Worm (Caenorhabditis elegans) whole organism, early embryonic: ENCODE data around the gene W04G3.10.

Experiments
- B0310.2 ChIP-seq: sonication (generic microtip); optimal IDR thresholded peaks from 2 replicates; lab custom pipeline; 2016; ENCODE audit warnings: mild to moderate bottlenecking, missing genetic modification characterization, missing compliant biosample characterization
- F13C5.2 ChIP-seq: sonication (generic microtip); optimal IDR thresholded peaks from 2 replicates; lab custom pipeline; 2017; ENCODE audit warnings: mild to moderate bottlenecking, missing genetic modification characterization, inconsistent platforms, missing compliant biosample characterization
- aly-1 ChIP-seq: sonication (generic microtip); optimal IDR thresholded peaks from 2 replicates; lab custom pipeline; 2016; ENCODE audit warnings: missing genetic modification characterization, missing compliant biosample characterization
- ama-1 ChIP-seq: fragments of 150-350 bp; optimal IDR thresholded peaks from 2 replicates; lab custom pipeline; 2014
- ceh-13 ChIP-seq: fragments of 200-800 bp; sonication (Bioruptor generic); optimal IDR thresholded peaks from 2 replicates; lab custom pipeline; 2018; ENCODE audit warnings: mild to moderate bottlenecking, missing genetic modification characterization, missing compliant biosample characterization
- ceh-36 ChIP-seq: sonication (generic microtip); optimal IDR thresholded peaks from 2 replicates; lab custom pipeline; 2016; ENCODE audit warnings: missing genetic modification characterization, inconsistent platforms, missing compliant biosample characterization
- ets-7 ChIP-seq: sonication (generic microtip); optimal IDR thresholded peaks from 2 replicates; lab custom pipeline; 2016; ENCODE audit warnings: missing genotype, missing genetic modification characterization, missing compliant biosample characterization
- flt-1 ChIP-seq: fragments of 200-800 bp; sonication (Bioruptor generic); IDR thresholded peaks from 2 replicates; pipeline ENCODE4 v1.3.6; 2022; ENCODE audit warnings: missing genetic modification characterization, missing compliant biosample characterization
- hmbx-1 ChIP-seq: sonication (generic microtip); optimal IDR thresholded peaks from 2 replicates; lab custom pipeline; 2016; ENCODE audit warnings: mild to moderate bottlenecking, missing genetic modification characterization, missing compliant biosample characterization
- hmg-4 ChIP-seq: fragments of 200-800 bp; sonication (Bioruptor generic); optimal IDR thresholded peaks from 2 replicates; lab custom pipeline; 2018; ENCODE audit warnings: mild to moderate bottlenecking, missing genetic modification characterization, missing compliant biosample characterization
- hnd-1 ChIP-seq: sonication (generic microtip); optimal IDR thresholded peaks from 2 replicates; lab custom pipeline; 2016; ENCODE audit warnings: missing genetic modification characterization, missing compliant biosample characterization
- pes-1 ChIP-seq: fragments of 200-800 bp; sonication (Bioruptor generic); IDR thresholded peaks from 2 replicates; pipeline ENCODE4 v1.3.6; 2022; ENCODE audit warnings: missing genetic modification reagents, missing genetic modification characterization, missing compliant biosample characterization
- scrt-1 ChIP-seq: fragments of 200-800 bp; sonication (Bioruptor generic); IDR thresholded peaks from 2 replicates; pipeline ENCODE4 v1.3.6; 2022; ENCODE audit warnings: missing genetic modification characterization, missing compliant biosample characterization
- sea-1 ChIP-seq: fragments of 200-800 bp; sonication (Bioruptor generic); conservative IDR thresholded peaks from 2 replicates; pipeline ENCODE4 v1.3.6; 2022; ENCODE audit warnings: missing genetic modification characterization, missing compliant biosample characterization
- tbx-11 ChIP-seq: fragments of 200-800 bp; sonication (Bioruptor generic); IDR thresholded peaks from 2 replicates; pipeline ENCODE4 v1.3.6; 2022; ENCODE audit warnings: missing genetic modification characterization, missing compliant biosample characterization
- tbx-37 ChIP-seq: fragments of 200-800 bp; sonication (Bioruptor generic); conservative IDR thresholded peaks from 2 replicates; pipeline ENCODE4 v1.3.6; 2022; ENCODE audit warnings: missing genetic modification reagents, missing genetic modification characterization, missing compliant biosample characterization
- tra-4 ChIP-seq: sonication (generic microtip); optimal IDR thresholded peaks from 2 replicates; lab custom pipeline; 2017; ENCODE audit warnings: missing genetic modification characterization, missing compliant biosample characterization

W04G3.10 gene

DNA sequence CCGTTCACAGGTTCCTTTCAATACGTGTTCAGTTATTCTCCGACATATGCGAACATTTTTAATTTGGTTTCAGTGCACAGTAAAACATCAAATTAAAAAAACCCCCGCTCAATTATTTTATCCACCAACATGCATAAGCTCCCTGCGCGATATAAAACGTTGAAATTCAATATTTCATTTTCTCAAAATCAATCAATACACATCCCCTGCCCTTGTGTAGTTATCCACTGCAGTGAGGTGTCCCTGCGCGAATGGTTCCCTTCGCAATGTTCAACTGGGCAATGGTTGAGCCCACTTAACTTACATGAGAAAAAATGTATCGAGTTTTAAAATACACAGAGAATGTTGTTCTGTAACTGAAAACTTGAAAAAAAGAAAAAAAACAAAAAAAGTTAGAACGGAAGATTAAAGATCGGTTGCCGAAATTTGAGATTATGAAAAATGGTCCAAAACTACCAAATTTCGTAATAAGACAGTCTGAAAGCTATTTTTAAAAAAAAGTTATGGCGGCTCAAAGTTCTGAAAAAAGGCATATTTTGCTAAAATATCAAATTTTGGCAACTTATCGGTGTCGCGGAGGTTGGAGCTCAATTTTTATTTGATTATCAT is 16.0 kb upstream of the W04G3.10 start:
- TF ChIP-seq flt-1 (GFP tag; lab: Robert Waterston, UW) (peak; percentile 74), hmg-4 (GFP tag; lab: Kevin White, UChicago) (peak; percentile 95), ama-1 (lab: Kevin White, UChicago) (no peak), aly-1 (tag; lab: Kevin White, UChicago) (no peak), sea-1 (GFP tag; lab: Robert Waterston, UW) (peak; percentile 49; the same call in 1 of the 2 replicates), ceh-13 (GFP tag; lab: Kevin White, UChicago) (peak; percentile 26), scrt-1 (GFP tag; lab: Robert Waterston, UW) (peak; percentile 71), hnd-1 (tag; lab: Kevin White, UChicago) (no peak), tbx-11 (GFP tag; lab: Robert Waterston, UW) (peak; percentile 70), tra-4 (tag; lab: Kevin White, UChicago) (peak; percentile 5), ets-7 (tag; lab: Kevin White, UChicago) (no peak), hmbx-1 (tag; lab: Kevin White, UChicago) (no peak), F13C5.2 (tag; lab: Kevin White, UChicago) (peak; percentile 98), ceh-36 (tag; lab: Kevin White, UChicago) (no peak), pes-1 (GFP tag; lab: Robert Waterston, UW) (no peak; the same call in none of the 2 replicates), tbx-37 (GFP tag; lab: Robert Waterston, UW) (peak; percentile 67), B0310.2 (no peak)

DNA sequence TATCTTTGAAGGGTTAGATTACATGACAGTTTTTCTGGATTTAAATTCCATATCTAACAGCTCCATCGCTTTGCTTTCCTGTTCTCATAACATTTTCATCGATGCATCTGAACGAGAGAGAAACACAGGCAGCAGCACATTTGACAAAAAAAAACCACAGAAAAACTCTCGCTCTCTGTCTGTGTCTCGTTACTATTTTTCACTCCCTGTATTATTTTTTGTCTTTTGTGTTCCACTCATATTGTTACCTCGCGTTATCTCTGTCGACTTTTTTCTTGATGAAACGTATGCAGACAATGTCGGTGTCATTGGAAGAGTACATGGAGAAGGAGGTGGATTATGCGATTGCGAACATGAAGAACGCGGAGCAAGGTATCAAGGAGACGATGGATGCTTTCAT is 10.9 kb upstream of the W04G3.10 start, which contains the start of gene W04G3.11:
Gene W04G3.11, plus strand, starts transcription at position 244 of the 400 bp plus-strand sequence.
- no peak for TF ChIP-seq tbx-37 (GFP tag; lab: Robert Waterston, UW)
- no peak for TF ChIP-seq ceh-36 (tag; lab: Kevin White, UChicago)
- TF ChIP-seq hmg-4 (GFP tag; lab: Kevin White, UChicago), result no peak
- TF ChIP-seq scrt-1 (GFP tag; lab: Robert Waterston, UW), result no peak
- TF ChIP-seq flt-1 (GFP tag; lab: Robert Waterston, UW), result no peak
- TF ChIP-seq hnd-1 (tag; lab: Kevin White, UChicago), result no peak
- no peak for TF ChIP-seq ceh-13 (GFP tag; lab: Kevin White, UChicago)
- no peak for TF ChIP-seq sea-1 (GFP tag; lab: Robert Waterston, UW)

DNA sequence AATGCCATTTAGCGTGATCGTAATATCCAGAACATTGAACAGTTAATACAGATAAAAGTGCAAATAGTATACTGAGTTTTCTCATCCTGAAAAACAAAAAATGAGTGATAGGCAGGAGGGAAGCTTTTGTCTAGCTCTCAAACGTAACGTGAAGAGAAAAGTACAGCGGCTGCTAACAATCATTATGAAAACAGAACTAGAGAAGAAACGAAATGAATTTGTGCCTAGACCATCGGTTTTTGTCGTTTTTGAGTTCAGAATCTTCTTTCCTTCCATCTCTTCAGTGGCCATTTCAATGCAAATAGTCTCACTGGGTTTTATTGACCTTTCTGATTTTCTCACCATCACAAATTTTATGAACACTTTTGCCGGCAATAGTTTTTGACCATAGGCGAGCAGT is 7.1 kb upstream of the W04G3.10 start, which contains the start of gene W04G3.7:
Gene W04G3.7, minus strand, starts transcription at position 101 of the 400 bp plus-strand sequence.
- no peak for TF ChIP-seq ceh-36 (tag; lab: Kevin White, UChicago)
- TF ChIP-seq tra-4 (tag; lab: Kevin White, UChicago), result no peak
- TF ChIP-seq scrt-1 (GFP tag; lab: Robert Waterston, UW), result no peak
- no peak for TF ChIP-seq F13C5.2 (tag; lab: Kevin White, UChicago)
- TF ChIP-seq sea-1 (GFP tag; lab: Robert Waterston, UW), result no peak
- TF ChIP-seq pes-1 (GFP tag; lab: Robert Waterston, UW), result no peak
- no peak for TF ChIP-seq hmg-4 (GFP tag; lab: Kevin White, UChicago)
- TF ChIP-seq tbx-11 (GFP tag; lab: Robert Waterston, UW), result no peak
- TF ChIP-seq hnd-1 (tag; lab: Kevin White, UChicago), result no peak
- TF ChIP-seq ama-1 (lab: Kevin White, UChicago), result no peak
- TF ChIP-seq tbx-37 (GFP tag; lab: Robert Waterston, UW), result no peak
- no peak for TF ChIP-seq ceh-13 (GFP tag; lab: Kevin White, UChicago)
- no peak for TF ChIP-seq ets-7 (tag; lab: Kevin White, UChicago)

- no peak for TF ChIP-seq aly-1 (tag; lab: Kevin White, UChicago)
- TF ChIP-seq tra-4 (tag; lab: Kevin White, UChicago), result no peak
- TF ChIP-seq hmg-4 (GFP tag; lab: Kevin White, UChicago), result no peak
- TF ChIP-seq scrt-1 (GFP tag; lab: Robert Waterston, UW), result no peak
- TF ChIP-seq sea-1 (GFP tag; lab: Robert Waterston, UW), result no peak
- no peak for TF ChIP-seq pes-1 (GFP tag; lab: Robert Waterston, UW)
Measured at ce11 chrX:11080170-11080728, 2.2 kb upstream of the W04G3.10 start, which contains the start of gene sulp-7. Gene sulp-7, plus strand, starts transcription at chrX:11080678.

- no peak for TF ChIP-seq hnd-1 (tag; lab: Kevin White, UChicago)
- no peak for TF ChIP-seq hmg-4 (GFP tag; lab: Kevin White, UChicago)
- no peak for TF ChIP-seq tbx-11 (GFP tag; lab: Robert Waterston, UW)
- TF ChIP-seq ama-1 (lab: Kevin White, UChicago), result no peak
- no peak for TF ChIP-seq pes-1 (GFP tag; lab: Robert Waterston, UW)
- no peak for TF ChIP-seq scrt-1 (GFP tag; lab: Robert Waterston, UW)
- TF ChIP-seq sea-1 (GFP tag; lab: Robert Waterston, UW), result no peak
- no peak for TF ChIP-seq hmbx-1 (tag; lab: Kevin White, UChicago)
Measured at ce11 chrX:11079667-11080066, 1.6 kb upstream of the W04G3.10 start, which contains the start of gene W04G3.13. Gene W04G3.13, minus strand, starts transcription at chrX:11079767.

DNA sequence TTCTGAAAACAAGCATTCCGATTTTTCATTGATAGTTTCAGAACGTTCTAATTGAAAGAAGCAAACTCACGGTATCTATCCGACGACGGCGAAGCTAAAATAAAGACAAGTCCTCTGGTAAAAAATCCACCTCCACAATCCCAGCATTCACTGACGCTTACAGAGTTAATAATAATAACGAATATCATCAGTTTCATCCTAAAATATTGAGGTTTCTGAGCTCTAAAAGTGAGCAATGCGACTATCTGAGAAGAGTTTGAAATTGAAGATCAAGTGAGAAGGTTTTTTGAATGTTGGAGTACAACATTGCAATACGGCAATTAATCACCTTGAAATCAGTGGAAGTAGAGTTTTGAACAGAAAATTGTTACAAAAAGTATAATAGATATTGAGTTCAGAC is 1.6 kb downstream of the W04G3.10 start, which contains the start of gene W04G3.12:
Gene W04G3.12, minus strand, starts transcription at position 311 of the 400 bp plus-strand sequence.
- TF ChIP-seq ceh-13 (GFP tag; lab: Kevin White, UChicago) (no peak), hmbx-1 (tag; lab: Kevin White, UChicago) (no peak), tbx-37 (GFP tag; lab: Robert Waterston, UW) (no peak), hmg-4 (GFP tag; lab: Kevin White, UChicago) (no peak), hnd-1 (tag; lab: Kevin White, UChicago) (no peak), scrt-1 (GFP tag; lab: Robert Waterston, UW) (no peak), tbx-11 (GFP tag; lab: Robert Waterston, UW) (no peak), aly-1 (tag; lab: Kevin White, UChicago) (no peak), sea-1 (GFP tag; lab: Robert Waterston, UW) (no peak), ceh-36 (tag; lab: Kevin White, UChicago) (no peak), ama-1 (lab: Kevin White, UChicago) (no peak), pes-1 (GFP tag; lab: Robert Waterston, UW) (no peak), F13C5.2 (tag; lab: Kevin White, UChicago) (no peak), B0310.2 (no peak), tra-4 (tag; lab: Kevin White, UChicago) (no peak), ets-7 (tag; lab: Kevin White, UChicago) (no peak), flt-1 (GFP tag; lab: Robert Waterston, UW) (no peak)
